Worm (Caenorhabditis elegans): ENCODE data around the gene F27B3.6.

DNA sequence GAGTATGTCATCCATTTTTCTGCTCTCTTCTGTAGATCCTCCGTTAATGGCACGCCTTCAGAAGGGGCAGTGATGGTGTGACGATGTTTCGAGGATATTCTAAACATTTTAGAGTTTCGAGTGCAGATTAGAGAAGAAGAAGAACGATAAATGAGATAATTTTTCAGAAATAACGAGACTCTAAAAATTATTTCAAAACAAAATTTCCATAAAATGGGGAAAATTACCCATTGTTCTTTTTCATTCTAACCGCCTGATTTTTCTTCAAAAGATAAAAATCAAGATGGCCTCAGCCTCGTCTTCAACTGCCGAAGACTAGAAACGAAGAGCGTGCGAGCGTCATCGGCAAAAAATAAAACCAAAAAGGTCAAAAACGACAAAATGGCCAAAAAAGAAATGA, 22.7 kb upstream of the F27B3.6 start, which contains the start of gene let-765:
- no peak for TF ChIP-seq W03F9.2 (tag; optimal IDR thresholded peaks at IDR 0.05)
- TF ChIP-seq him-1 (tag; optimal IDR thresholded peaks at IDR 0.05), result no peak
- TF ChIP-seq dao-5 (tag; optimal IDR thresholded peaks at IDR 0.05), result no peak

Measured in whole organism, L4/young adult.